Fruit fly (Drosophila melanogaster): ENCODE measurements around the gene CG7148.

The CG7148 gene

DNA sequence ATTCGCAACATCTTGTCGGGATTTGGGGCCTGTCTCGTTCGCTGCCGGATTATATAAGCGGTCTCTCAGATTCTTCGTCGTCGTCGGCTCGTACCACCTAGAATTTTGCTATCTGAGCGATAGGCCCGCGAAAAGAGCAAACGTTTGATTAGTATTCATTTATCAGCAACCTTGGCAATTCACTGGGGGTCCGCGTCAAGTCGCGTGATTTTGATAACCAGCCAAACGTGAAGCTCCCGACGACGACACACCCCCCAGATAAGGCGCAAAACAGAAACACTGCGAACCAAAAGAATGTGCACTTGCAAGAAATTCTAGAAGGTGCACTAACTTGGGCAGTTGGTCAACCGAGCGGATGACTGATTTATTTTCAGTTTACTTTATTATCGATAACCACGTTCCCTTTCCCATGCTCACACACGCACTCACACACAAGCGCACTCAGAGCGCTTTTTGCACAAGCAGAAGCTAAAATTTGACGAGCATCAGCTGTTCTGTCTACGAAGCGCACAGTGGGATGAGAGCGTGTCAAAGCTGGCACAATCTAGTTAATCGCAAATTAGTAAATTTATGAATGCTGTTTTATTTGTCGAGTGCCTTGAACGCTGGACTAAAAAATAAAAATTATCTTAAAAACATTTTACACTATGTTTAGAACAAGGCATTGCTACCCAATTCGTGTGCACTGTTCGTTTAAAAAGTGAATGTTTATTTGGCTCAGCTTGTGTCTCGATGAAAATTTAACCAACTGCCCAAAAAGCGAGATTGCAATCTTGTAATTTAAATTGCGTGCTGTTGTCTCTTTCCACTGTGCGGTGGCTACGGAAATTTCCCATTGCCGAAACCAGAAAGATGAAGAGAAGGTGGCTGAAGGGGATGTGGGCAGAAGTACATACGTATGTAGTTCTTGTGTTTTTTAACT, 7.9 kb upstream of the CG7148 start (continued):
- TF ChIP-seq kni (GFP tag; optimal IDR thresholded peaks at IDR 0.05) (peak; percentile 15), tio (GFP tag; optimal IDR thresholded peaks at IDR 0.05) (peak; percentile 95), Sry-δ (GFP tag; optimal IDR thresholded peaks at IDR 0.05) (peak; percentile 64), CG42726 (GFP tag; IDR thresholded peaks at IDR 0.05; ENCODE audit: partially characterized antibody) (no peak), CG5245 (GFP tag; optimal IDR thresholded peaks at IDR 0.05) (peak; percentile 88), CG31224 (GFP tag; IDR thresholded peaks at IDR 0.05) (peak; percentile 85), sisA (GFP tag; IDR thresholded peaks at IDR 0.05) (peak; percentile 90), Jarid2 (GFP tag; optimal IDR thresholded peaks at IDR 0.05) (peak; percentile 80), Drgx (GFP tag; IDR thresholded peaks at IDR 0.05) (peak; percentile 93), MESR4 (GFP tag; optimal IDR thresholded peaks at IDR 0.05) (peak; percentile 4), CG1647 (GFP tag; optimal IDR thresholded peaks at IDR 0.05) (peak; percentile 96), exex (tag; optimal IDR thresholded peaks at IDR 0.05) (peak; percentile 57), CG4360 (GFP tag; IDR thresholded peaks at IDR 0.05) (peak; percentile 80), Gug (GFP tag; IDR thresholded peaks at IDR 0.05) (peak; percentile 87), CG15073 (GFP tag; optimal IDR thresholded peaks at IDR 0.05) (peak; percentile 57), gcm (GFP tag; optimal IDR thresholded peaks at IDR 0.05) (peak; percentile 90), CG1529 (GFP tag; optimal IDR thresholded peaks at IDR 0.05) (peak; percentile 90), ara (GFP tag; IDR thresholded peaks at IDR 0.05) (peak; percentile 90), CG14667 (GFP tag; IDR thresholded peaks at IDR 0.05) (peak; percentile 89), pum (GFP tag; optimal IDR thresholded peaks at IDR 0.05) (peak; percentile 92), CG15514 (GFP tag; optimal IDR thresholded peaks at IDR 0.05) (peak; percentile 84), Vsx1 (GFP tag; optimal IDR thresholded peaks at IDR 0.05) (peak; percentile 78), esg (GFP tag; conservative IDR thresholded peaks at IDR 0.05) (peak; percentile 87), sd (tag; optimal IDR thresholded peaks at IDR 0.05) (peak; percentile 62), Hmr (GFP tag; optimal IDR thresholded peaks at IDR 0.05) (peak; percentile 95), CG6654 (GFP tag; optimal IDR thresholded peaks at IDR 0.05) (peak; percentile 84), Rx (GFP tag; IDR thresholded peaks at IDR 0.05) (peak; percentile 85), CG12155 (GFP tag; optimal IDR thresholded peaks at IDR 0.05) (peak; percentile 84), Mrtf (GFP tag; IDR thresholded peaks at IDR 0.05) (peak; percentile 89), CG3163 (GFP tag; optimal IDR thresholded peaks at IDR 0.05) (peak; percentile 57), Hr51 (GFP tag; optimal IDR thresholded peaks at IDR 0.05) (peak; percentile 84 to 96), sr (GFP tag; IDR thresholded peaks at IDR 0.05) (peak; percentile 79; the same call in 2 of the 3 replicates), fu2 (GFP tag; optimal IDR thresholded peaks at IDR 0.05) (peak; percentile 85), CG13296 (GFP tag; optimal IDR thresholded peaks at IDR 0.05) (peak; percentile 94), bab2 (GFP tag; optimal IDR thresholded peaks at IDR 0.05) (peak; percentile 89), CG10979 (tag; optimal IDR thresholded peaks at IDR 0.05) (peak; percentile 92), Hand (GFP tag; optimal IDR thresholded peaks at IDR 0.05) (peak; percentile 79), danr (GFP tag; IDR thresholded peaks at IDR 0.05) (peak; percentile 86), CG17328 (GFP tag; IDR thresholded peaks at IDR 0.05) (peak; percentile 86), zfh2 (GFP tag; optimal IDR thresholded peaks at IDR 0.05) (peak; percentile 89), CG15269 (tag; optimal IDR thresholded peaks at IDR 0.05) (peak; percentile 94), CG30020 (tag; optimal IDR thresholded peaks at IDR 0.05) (peak; percentile 73), Nf-YA (GFP tag; IDR thresholded peaks at IDR 0.05) (peak; percentile 83), CG17912 (GFP tag; optimal IDR thresholded peaks at IDR 0.05) (no peak), CG11504 (tag; optimal IDR thresholded peaks at IDR 0.05) (peak; percentile 95), Gsc (GFP tag; IDR thresholded peaks at IDR 0.05) (peak; percentile 83), dysf (GFP tag; IDR thresholded peaks at IDR 0.05) (peak; percentile 95), CG2712 (tag; optimal IDR thresholded peaks at IDR 0.05) (peak; percentile 95)
